Worm (Caenorhabditis elegans) whole organism, young adult: ENCODE data around the gene F26F12.5.

Experiments
- C06A6.2 ChIP-seq: fragments of 200-800 bp; sonication (Bioruptor generic); conservative IDR thresholded peaks from 2 replicates; pipeline ENCODE4 v1.3.6; 2022; ENCODE audit warnings: missing genetic modification characterization, missing compliant biosample characterization
- D2030.7 ChIP-seq: fragments of 200-800 bp; sonication (Bioruptor generic); IDR thresholded peaks from 2 replicates; pipeline ENCODE4 v1.3.6; 2022; ENCODE audit warnings: missing genetic modification reagents, missing genetic modification characterization, missing compliant biosample characterization
- F49E8.2 ChIP-seq: sonication (generic microtip); optimal IDR thresholded peaks from 3 replicates; lab custom pipeline; 2017; ENCODE audit warnings: missing genetic modification characterization, mild to moderate bottlenecking, missing compliant biosample characterization, antibody characterized with exemption, moderate library complexity; ENCODE audit not compliant: insufficient read depth
- F57A8.1 ChIP-seq: fragments of 200-800 bp; sonication (Bioruptor generic); optimal IDR thresholded peaks from 2 replicates; lab custom pipeline; 2018; ENCODE audit warnings: mild to moderate bottlenecking, missing genetic modification characterization, moderate library complexity, missing compliant biosample characterization
- F57C9.4 ChIP-seq: sonication (generic microtip); optimal IDR thresholded peaks from 2 replicates; lab custom pipeline; 2017; ENCODE audit warnings: mild to moderate bottlenecking, missing genetic modification characterization, missing compliant biosample characterization
- T07F8.4 ChIP-seq: sonication (generic microtip); optimal IDR thresholded peaks from 2 replicates; lab custom pipeline; 2016; ENCODE audit warnings: mild to moderate bottlenecking, missing genetic modification characterization, moderate library complexity, missing compliant biosample characterization
- aptf-3 ChIP-seq: fragments of 200-800 bp; sonication (Bioruptor generic); IDR thresholded peaks from 2 replicates; pipeline ENCODE4 v1.3.6; 2022; ENCODE audit warnings: missing genetic modification characterization, missing compliant biosample characterization
- attf-3 ChIP-seq: fragments of 200-800 bp; sonication (Bioruptor generic); conservative IDR thresholded peaks from 2 replicates; pipeline ENCODE4 v1.3.6; 2022; ENCODE audit warnings: missing genetic modification reagents, missing genetic modification characterization, missing compliant biosample characterization
- attf-5 ChIP-seq: fragments of 200-800 bp; sonication (Bioruptor generic); optimal IDR thresholded peaks from 2 replicates; lab custom pipeline; 2018; ENCODE audit warnings: mild to moderate bottlenecking, missing genetic modification characterization, missing compliant biosample characterization
- bed-2 ChIP-seq: fragments of 200-800 bp; sonication (Bioruptor generic); IDR thresholded peaks from 2 replicates; pipeline ENCODE4 v1.3.6; 2022; ENCODE audit warnings: missing genetic modification reagents, missing genetic modification characterization, missing compliant biosample characterization
- cebp-2 ChIP-seq: fragments of 200-800 bp; sonication (Bioruptor generic); IDR thresholded peaks from 2 replicates; pipeline ENCODE4 v1.3.6; 2022; ENCODE audit warnings: missing genetic modification characterization, missing compliant biosample characterization
- ceh-100 ChIP-seq: fragments of 200-800 bp; sonication (Bioruptor generic); IDR thresholded peaks from 2 replicates; pipeline ENCODE4 v1.3.6; 2022; ENCODE audit warnings: missing genetic modification reagents, missing genetic modification characterization, missing compliant biosample characterization
- ceh-27 ChIP-seq: fragments of 200-800 bp; sonication (Bioruptor generic); optimal IDR thresholded peaks from 2 replicates; lab custom pipeline; 2018; ENCODE audit warnings: mild to moderate bottlenecking, missing genetic modification characterization, moderate library complexity, missing compliant biosample characterization
- ceh-40 ChIP-seq: fragments of 200-800 bp; sonication (Bioruptor generic); IDR thresholded peaks from 2 replicates; pipeline ENCODE4 v1.3.6; 2022; ENCODE audit warnings: missing genetic modification characterization, missing compliant biosample characterization
- ceh-79 ChIP-seq: sonication (generic microtip); optimal IDR thresholded peaks from 2 replicates; lab custom pipeline; 2017; ENCODE audit warnings: mild to moderate bottlenecking, missing genetic modification characterization, missing compliant biosample characterization
- chd-7 ChIP-seq: sonication (generic microtip); optimal IDR thresholded peaks from 2 replicates; lab custom pipeline; 2016; ENCODE audit warnings: mild to moderate bottlenecking, missing genetic modification characterization, moderate library complexity, missing compliant biosample characterization
- egl-18 ChIP-seq: fragments of 200-800 bp; sonication (Bioruptor generic); IDR thresholded peaks from 2 replicates; pipeline ENCODE4 v1.3.6; 2022; ENCODE audit warnings: missing genetic modification reagents, missing genetic modification characterization, missing compliant biosample characterization
- gei-17 ChIP-seq: fragments of 200-800 bp; sonication (Bioruptor generic); optimal IDR thresholded peaks from 2 replicates; lab custom pipeline; 2018; ENCODE audit warnings: mild to moderate bottlenecking, missing genetic modification characterization, missing compliant biosample characterization
- lag-1 ChIP-seq: fragments of 200-800 bp; sonication (Bioruptor generic); IDR thresholded peaks from 2 replicates; pipeline ENCODE4 v1.3.6; 2022; ENCODE audit warnings: missing genetic modification reagents, missing genetic modification characterization, missing compliant biosample characterization
- let-526 ChIP-seq: fragments of 200-800 bp; sonication (Bioruptor generic); IDR thresholded peaks from 2 replicates; pipeline ENCODE4 v1.3.6; 2022; ENCODE audit warnings: missing genetic modification reagents, missing genetic modification characterization, missing compliant biosample characterization
- let-607 ChIP-seq, 2 experiments: fragments of 200-800 bp in 1 of 2; sonication (Bioruptor generic) in 1 of 2; sonication (generic microtip) in 1 of 2; optimal IDR thresholded peaks; 2 replicates each; lab custom pipeline; 2016 to 2018; ENCODE audit warnings: mild to moderate bottlenecking in 2 of 2, missing compliant biosample characterization in 2 of 2, missing genetic modification characterization in 2 of 2, moderate library complexity in 2 of 2, missing genotype in 1 of 2
- lin-40 ChIP-seq: sonication (generic microtip); optimal IDR thresholded peaks from 2 replicates; lab custom pipeline; 2016; ENCODE audit warnings: missing genetic modification characterization, mild to moderate bottlenecking, missing compliant biosample characterization, missing genotype, missing genetic modification reagents
- lir-1 ChIP-seq: fragments of 200-800 bp; sonication (Bioruptor generic); conservative IDR thresholded peaks from 2 replicates; pipeline ENCODE4 v1.3.6; 2022; ENCODE audit warnings: missing genetic modification reagents, missing genetic modification characterization, missing compliant biosample characterization
- madf-3 ChIP-seq: fragments of 200-800 bp; sonication (Bioruptor generic); IDR thresholded peaks from 2 replicates; pipeline ENCODE4 v1.3.6; 2022; ENCODE audit warnings: missing genetic modification reagents, missing genetic modification characterization, missing compliant biosample characterization
- madf-8 ChIP-seq: fragments of 200-800 bp; sonication (Bioruptor generic); conservative IDR thresholded peaks from 2 replicates; pipeline ENCODE4 v1.3.6; 2022; ENCODE audit warnings: missing genetic modification reagents, missing genetic modification characterization, missing compliant biosample characterization
- mel-28 ChIP-seq: sonication (generic microtip); optimal IDR thresholded peaks from 2 replicates; lab custom pipeline; 2016; ENCODE audit warnings: borderline replicate concordance, mild to moderate bottlenecking, missing genetic modification characterization, missing compliant biosample characterization
- mes-4 ChIP-seq: sonication (generic microtip); optimal IDR thresholded peaks from 2 replicates; lab custom pipeline; 2016; ENCODE audit warnings: missing genotype, missing genetic modification characterization, missing compliant biosample characterization
- nfya-1 ChIP-seq: sonication (generic microtip); optimal IDR thresholded peaks from 2 replicates; lab custom pipeline; 2017; ENCODE audit warnings: antibody characterized with exemption, missing compliant biosample characterization, missing genetic modification characterization, borderline replicate concordance; ENCODE audit not compliant: insufficient read depth
- pha-4 ChIP-seq: fragments of 150-350 bp; sonication (generic microtip); optimal IDR thresholded peaks from 2 replicates; lab custom pipeline; 2014; ENCODE audit warnings: missing biosample characterization, missing genetic modification reagents, missing genetic modification characterization
- sea-2 ChIP-seq: fragments of 200-800 bp; sonication (Bioruptor generic); IDR thresholded peaks from 2 replicates; pipeline ENCODE4 v1.3.6; 2022; ENCODE audit warnings: missing genetic modification characterization, missing compliant biosample characterization
- snpc-1.1 ChIP-seq: sonication (generic microtip); optimal IDR thresholded peaks from 2 replicates; lab custom pipeline; 2017; ENCODE audit warnings: missing genetic modification characterization, mild to moderate bottlenecking, missing compliant biosample characterization, antibody characterized with exemption, moderate library complexity, missing genotype, missing genetic modification reagents; ENCODE audit not compliant: insufficient read depth
- snpc-4 ChIP-seq, 5 experiments: fragments of 150-350 bp in 1 of 5; sonication (generic microtip) in 4 of 5; optimal IDR thresholded peaks; 2 replicates each; lab custom pipeline; 2014 to 2018; ENCODE audit warnings: missing genetic modification characterization in 5 of 5, missing biosample characterization in 3 of 5, antibody characterized with exemption in 2 of 5, mild to moderate bottlenecking in 2 of 5, missing compliant biosample characterization in 2 of 5, missing genotype in 2 of 5, moderate library complexity in 2 of 5, missing genetic modification reagents in 1 of 5
- sptf-2 ChIP-seq: fragments of 200-800 bp; sonication (Bioruptor generic); optimal IDR thresholded peaks from 2 replicates; lab custom pipeline; 2018; ENCODE audit warnings: mild to moderate bottlenecking, missing genetic modification characterization, missing compliant biosample characterization
- unc-62 ChIP-seq: fragments of 150-350 bp; optimal IDR thresholded peaks from 2 replicates; lab custom pipeline; 2014; ENCODE audit warnings: missing biosample characterization, missing genetic modification reagents, missing genetic modification characterization
- zim-3 ChIP-seq: sonication (generic microtip); optimal IDR thresholded peaks from 2 replicates; lab custom pipeline; 2017; ENCODE audit warnings: mild to moderate bottlenecking, missing genetic modification characterization, moderate library complexity, missing compliant biosample characterization
- ztf-6 ChIP-seq: fragments of 200-800 bp; sonication (Bioruptor generic); IDR thresholded peaks from 2 replicates; pipeline ENCODE4 v1.3.6; 2022; ENCODE audit warnings: missing genetic modification reagents, missing genetic modification characterization, missing compliant biosample characterization

Gene F26F12.5

DNA sequence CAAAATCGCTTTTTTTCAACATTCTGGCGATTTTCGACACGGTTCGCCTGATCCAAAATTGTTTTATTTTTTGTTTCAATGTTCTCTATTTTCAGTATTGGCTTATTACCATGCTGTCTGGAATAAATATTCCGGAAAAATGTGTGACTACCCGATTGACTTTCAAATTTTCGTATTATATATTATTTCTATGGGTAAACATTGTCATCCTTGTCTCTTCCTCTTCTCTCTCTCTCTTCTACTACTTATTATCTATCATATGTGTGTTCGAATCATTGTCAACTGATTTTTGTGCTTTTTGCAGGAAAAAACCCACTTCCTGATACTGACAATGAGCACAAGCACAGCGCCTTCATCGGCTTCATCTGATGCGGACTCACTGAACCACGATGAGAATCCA, 28.0 kb upstream of the F26F12.5 start, which contains the start of gene C04E6.7:
Gene C04E6.7 (plus strand): TSS at position 301 of the 400 bp plus-strand sequence.
- TF ChIP-seq pha-4 (tag; lab: Kevin White, UChicago) (no peak), let-526 (GFP tag; lab: Robert Waterston, UW) (no peak), unc-62 (no peak), C06A6.2 (GFP tag; lab: Robert Waterston, UW) (no peak), F57C9.4 (tag; lab: Kevin White, UChicago) (no peak), ceh-79 (no peak), madf-3 (no peak), F57A8.1 (GFP tag; lab: Kevin White, UChicago) (no peak), cebp-2 (GFP tag; lab: Robert Waterston, UW) (no peak), aptf-3 (no peak), bed-2 (GFP tag; lab: Robert Waterston, UW) (no peak), chd-7 (no peak), attf-5 (GFP tag; lab: Kevin White, UChicago) (no peak), madf-8 (GFP tag; lab: Robert Waterston, UW) (no peak), ceh-40 (GFP tag; lab: Robert Waterston, UW) (no peak), ztf-6 (GFP tag; lab: Robert Waterston, UW) (no peak), zim-3 (tag; lab: Kevin White, UChicago) (no peak), ceh-100 (GFP tag; lab: Robert Waterston, UW) (no peak), lir-1 (GFP tag; lab: Robert Waterston, UW) (no peak), nfya-1 (tag; lab: Kevin White, UChicago) (no peak)

DNA sequence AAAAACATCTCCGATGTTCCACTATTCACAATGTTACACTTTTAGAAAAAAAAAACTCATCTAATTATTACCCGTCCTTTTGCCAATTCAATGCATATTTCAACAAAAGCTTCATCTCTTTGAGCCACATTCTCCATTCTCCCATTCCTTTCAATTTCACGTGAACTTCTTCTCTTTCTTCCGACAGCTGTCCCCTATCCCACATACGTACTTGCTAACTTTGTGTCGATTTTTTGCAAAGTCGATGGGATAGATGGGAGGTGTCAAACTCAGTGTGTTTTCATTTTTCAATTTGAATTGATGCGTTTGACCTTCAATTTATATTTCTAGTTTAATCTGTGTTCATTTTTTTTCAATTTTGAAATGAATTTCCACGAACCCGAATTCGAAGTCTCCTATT, 26.2 kb upstream of the F26F12.5 start:
- no peak for TF ChIP-seq sptf-2 (GFP tag; lab: Kevin White, UChicago)
- TF ChIP-seq sea-2 (GFP tag; lab: Robert Waterston, UW), result no peak
- TF ChIP-seq let-607 (tag; optimal IDR thresholded peaks at IDR 0.05; lab: Kevin White, UChicago), result no peak
- TF ChIP-seq aptf-3, result no peak

DNA sequence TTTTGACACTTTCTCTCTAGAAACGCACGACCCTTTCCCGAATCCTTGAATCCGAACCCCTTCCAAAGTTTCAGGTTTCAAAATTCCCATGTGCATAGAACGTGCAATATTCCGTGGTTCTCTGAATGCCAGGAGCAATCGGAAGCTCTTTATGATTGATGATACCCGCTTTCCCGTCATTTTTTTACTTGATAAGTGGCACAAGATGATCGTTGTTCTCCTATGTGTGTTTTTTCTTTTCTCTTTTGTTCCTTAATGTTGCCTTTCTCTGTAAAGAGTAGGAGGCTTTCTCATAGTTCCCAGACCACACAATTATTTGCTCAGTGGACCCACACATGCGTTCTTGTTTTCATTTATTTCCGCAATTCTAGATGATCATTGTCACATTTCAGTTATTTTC, 23.8 kb upstream of the F26F12.5 start:
- no peak for TF ChIP-seq lin-40 (tag; lab: Kevin White, UChicago)
- no peak for TF ChIP-seq let-526 (GFP tag; lab: Robert Waterston, UW)
- TF ChIP-seq lag-1 (GFP tag; lab: Robert Waterston, UW), result no peak
- TF ChIP-seq snpc-4 (GFP tag; optimal IDR thresholded peaks at IDR 0.05; lab: Kevin White, UChicago), result no peak
- no peak for TF ChIP-seq snpc-4 (tag; optimal IDR thresholded peaks at IDR 0.05; lab: Kevin White, UChicago)
- no peak for TF ChIP-seq mel-28 (tag; lab: Kevin White, UChicago)
- no peak for TF ChIP-seq mes-4 (tag; lab: Kevin White, UChicago)
- no peak for TF ChIP-seq egl-18 (GFP tag; lab: Robert Waterston, UW)
- no peak for TF ChIP-seq T07F8.4 (tag; lab: Kevin White, UChicago)
- TF ChIP-seq F49E8.2 (tag; lab: Kevin White, UChicago), result no peak
- TF ChIP-seq let-607 (tag; optimal IDR thresholded peaks at IDR 0.05; lab: Kevin White, UChicago), result no peak

DNA sequence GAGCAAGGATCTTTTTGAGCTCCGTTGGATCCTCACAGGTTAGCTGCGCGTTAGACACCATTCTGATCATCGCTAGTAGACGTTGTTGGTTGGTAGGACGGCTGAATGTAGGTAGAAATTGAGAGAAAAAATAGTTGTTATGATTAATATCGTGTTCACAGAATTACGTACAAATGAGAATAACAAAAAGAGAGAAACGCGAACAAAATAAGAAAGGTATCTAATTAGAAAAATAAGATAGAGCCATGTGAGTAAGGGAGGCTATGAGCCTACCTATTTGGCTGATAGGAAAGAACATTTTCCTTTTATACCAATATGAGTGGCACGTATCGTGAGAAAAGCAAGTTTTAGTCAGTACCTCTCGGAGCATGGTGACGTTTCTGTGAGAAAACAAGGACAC, 18.8 kb upstream of the F26F12.5 start, which contains the start of gene C04E6.8:
Gene C04E6.8 (minus strand): TSS at position 101 of the 400 bp plus-strand sequence.
- TF ChIP-seq nfya-1 (tag; lab: Kevin White, UChicago) (no peak), lag-1 (GFP tag; lab: Robert Waterston, UW) (no peak), ceh-27 (GFP tag; lab: Kevin White, UChicago) (no peak), snpc-1.1 (no peak), mes-4 (tag; lab: Kevin White, UChicago) (no peak), attf-3 (GFP tag; lab: Robert Waterston, UW) (no peak), gei-17 (no peak), D2030.7 (no peak)
